5 fruit fly cellular contexts compared by ENCODE assay signal in genomic region chr3L:15537916-15538581, dm6.
TF ChIP-seq lines count a peak whose summit lies in the region.

No protein-coding gene starts in this region.

TF ChIP-seq in whole organism, adult, 20 proteins besides CTCF, POLR2A, EP300 and RAD21 (continued from another document):
- no peak for TF ChIP-seq cnc (optimal IDR thresholded peaks at IDR 0.05; lab: Kevin White, UChicago)
- TF ChIP-seq ovo (GFP tag; optimal IDR thresholded peaks at IDR 0.05; lab: Kevin White, UChicago), result no peak

TF ChIP-seq in whole organism, embryonic, 481 proteins besides CTCF, POLR2A, EP300 and RAD21 (continued from another document and continues in another):
- peak; percentile 31 for TF ChIP-seq Deaf1 (tag; optimal IDR thresholded peaks at IDR 0.05; lab: Kevin White, UChicago)
- no peak for TF ChIP-seq Doc3 (GFP tag; IDR thresholded peaks at IDR 0.05; lab: Robert Waterston, UW; ENCODE audit: partially characterized antibody)
- TF ChIP-seq ATbp (GFP tag; optimal IDR thresholded peaks at IDR 0.05; lab: Kevin White, UChicago), result peak; percentile 54
- TF ChIP-seq CG42726 (GFP tag; IDR thresholded peaks at IDR 0.05; lab: Robert Waterston, UW; ENCODE audit: partially characterized antibody), result no peak
- TF ChIP-seq gem (tag; optimal IDR thresholded peaks at IDR 0.05; lab: Kevin White, UChicago), result peak; percentile 89
- TF ChIP-seq CG11560 (tag; IDR thresholded peaks at IDR 0.05; lab: Robert Waterston, UW), result no peak
- peak; percentile 32 for TF ChIP-seq NfI (GFP tag; optimal IDR thresholded peaks at IDR 0.05; lab: Kevin White, UChicago)
- no peak for TF ChIP-seq CG7987 (GFP tag; optimal IDR thresholded peaks at IDR 0.05; lab: Kevin White, UChicago)
- peak; percentile 28 for TF ChIP-seq CG10147 (GFP tag; optimal IDR thresholded peaks at IDR 0.05; lab: Kevin White, UChicago)
- TF ChIP-seq CG4404 (GFP tag; IDR thresholded peaks at IDR 0.05; lab: Robert Waterston, UW), result peak; percentile 50
- no peak for TF ChIP-seq CG10321 (GFP tag; IDR thresholded peaks at IDR 0.05; lab: Robert Waterston, UW)
- peak in 1 of 2 experiments; percentile 77 for TF ChIP-seq tll (GFP tag; optimal IDR thresholded peaks at IDR 0.05; lab: Kevin White, UChicago)
- peak; percentile 42 for TF ChIP-seq Med (GFP tag; lab: Kevin White, UChicago)
- TF ChIP-seq vvl (GFP tag; IDR thresholded peaks at IDR 0.05; lab: Robert Waterston, UW), result peak; percentile 35
- peak; percentile 5 for TF ChIP-seq CG17568 (GFP tag; optimal IDR thresholded peaks at IDR 0.05; lab: Kevin White, UChicago)
- TF ChIP-seq CG9727 (GFP tag; optimal IDR thresholded peaks at IDR 0.05; lab: Kevin White, UChicago), result peak; percentile 89
- TF ChIP-seq CG6683 (GFP tag; optimal IDR thresholded peaks at IDR 0.05; lab: Kevin White, UChicago), result peak; percentile 6
- TF ChIP-seq CG8089 (GFP tag; optimal IDR thresholded peaks at IDR 0.05; lab: Kevin White, UChicago), result no peak
- TF ChIP-seq hth (optimal IDR thresholded peaks at IDR 0.05; lab: Kevin White, UChicago), result no peak
- TF ChIP-seq stc (GFP tag; IDR thresholded peaks at IDR 0.05; lab: Robert Waterston, UW), result peak; percentile 62
- peak; percentile 33 for TF ChIP-seq tap (tag; optimal IDR thresholded peaks at IDR 0.05; lab: Kevin White, UChicago)
- peak; percentile 78 for TF ChIP-seq grau (tag; optimal IDR thresholded peaks at IDR 0.05; lab: Kevin White, UChicago)
- no peak for TF ChIP-seq CkIIα-i1 (GFP tag; IDR thresholded peaks at IDR 0.05; lab: Robert Waterston, UW)
- peak; percentile 8 for TF ChIP-seq crc (GFP tag; optimal IDR thresholded peaks at IDR 0.05; lab: Kevin White, UChicago)
- TF ChIP-seq CG4424 (GFP tag; optimal IDR thresholded peaks at IDR 0.05; lab: Kevin White, UChicago), result peak; percentile 77
- TF ChIP-seq Meics (GFP tag; optimal IDR thresholded peaks at IDR 0.05; lab: Kevin White, UChicago), result peak; percentile 66
- peak; percentile 58 for TF ChIP-seq nerfin-1 (tag; optimal IDR thresholded peaks at IDR 0.05; lab: Kevin White, UChicago)
- TF ChIP-seq Ptx1 (GFP tag; IDR thresholded peaks at IDR 0.05; lab: Robert Waterston, UW), result peak; percentile 73
- TF ChIP-seq CG12391 (tag; optimal IDR thresholded peaks at IDR 0.05; lab: Kevin White, UChicago), result peak; percentile 81
- no peak for TF ChIP-seq CG3847 (GFP tag; IDR thresholded peaks at IDR 0.05; lab: Robert Waterston, UW)
- no peak for TF ChIP-seq Bgb (GFP tag; IDR thresholded peaks at IDR 0.05; lab: Robert Waterston, UW; ENCODE audit: partially characterized antibody)
- peak; percentile 61 for TF ChIP-seq tgo (GFP tag; IDR thresholded peaks at IDR 0.05; lab: Robert Waterston, UW)
- TF ChIP-seq org-1 (GFP tag; optimal IDR thresholded peaks at IDR 0.05; lab: Kevin White, UChicago), result peak; percentile 66

TF ChIP-seq in whole organism, prepupa, 60 proteins besides CTCF, POLR2A, EP300 and RAD21 (continued from another document and continues in another):
- TF ChIP-seq Sox15 (GFP tag; optimal IDR thresholded peaks at IDR 0.05; lab: Kevin White, UChicago) (peak; percentile 35), CG4318 (GFP tag; optimal IDR thresholded peaks at IDR 0.05; lab: Kevin White, UChicago) (peak; percentile 71), fd59A (GFP tag; optimal IDR thresholded peaks at IDR 0.05; lab: Kevin White, UChicago) (peak; percentile 27), Sox102F (GFP tag; optimal IDR thresholded peaks at IDR 0.05; lab: Kevin White, UChicago) (peak; percentile 31), topi (GFP tag; optimal IDR thresholded peaks at IDR 0.05; lab: Kevin White, UChicago) (peak; percentile 49), lz (GFP tag; optimal IDR thresholded peaks at IDR 0.05; lab: Kevin White, UChicago) (peak; percentile 51), Eip75B (GFP tag; optimal IDR thresholded peaks at IDR 0.05; lab: Kevin White, UChicago) (peak; percentile 63), CG10669 (GFP tag; optimal IDR thresholded peaks at IDR 0.05; lab: Kevin White, UChicago) (peak; percentile 57), Eip78C (GFP tag; lab: Kevin White, UChicago) (peak; percentile 93), fkh (GFP tag; optimal IDR thresholded peaks at IDR 0.05; lab: Kevin White, UChicago) (no peak), Smox (GFP tag; optimal IDR thresholded peaks at IDR 0.05; lab: Kevin White, UChicago) (peak; percentile 55), Lpt (GFP tag; optimal IDR thresholded peaks at IDR 0.05; lab: Kevin White, UChicago) (peak; percentile 66), CG34406 (GFP tag; optimal IDR thresholded peaks at IDR 0.05; lab: Kevin White, UChicago) (peak; percentile 48), OdsH (GFP tag; optimal IDR thresholded peaks at IDR 0.05; lab: Kevin White, UChicago) (peak; percentile 73), Sox14 (GFP tag; optimal IDR thresholded peaks at IDR 0.05; lab: Kevin White, UChicago) (peak; percentile 71), svp (GFP tag; lab: Kevin White, UChicago) (peak; percentile 88), spab (GFP tag; optimal IDR thresholded peaks at IDR 0.05; lab: Kevin White, UChicago) (peak; percentile 60), CG8632 (GFP tag; optimal IDR thresholded peaks at IDR 0.05; lab: Kevin White, UChicago) (peak; percentile 29), CG3919 (GFP tag; optimal IDR thresholded peaks at IDR 0.05; lab: Kevin White, UChicago) (peak; percentile 45), vri (GFP tag; optimal IDR thresholded peaks at IDR 0.05; lab: Kevin White, UChicago) (no peak), CG6276 (GFP tag; optimal IDR thresholded peaks at IDR 0.05; lab: Kevin White, UChicago) (peak; percentile 79), CG10631 (GFP tag; optimal IDR thresholded peaks at IDR 0.05; lab: Kevin White, UChicago) (peak; percentile 70), CG3032 (tag; optimal IDR thresholded peaks at IDR 0.05; lab: Kevin White, UChicago) (peak; percentile 56), pdm3 (GFP tag; optimal IDR thresholded peaks at IDR 0.05; lab: Kevin White, UChicago) (peak; percentile 68), CG8319 (GFP tag; optimal IDR thresholded peaks at IDR 0.05; lab: Kevin White, UChicago) (peak; percentile 21), CG8119 (GFP tag; IDR thresholded peaks at IDR 0.05; lab: Robert Waterston, UW) (peak; percentile 58; the same call in 2 of the 3 replicates), Ets21C (GFP tag; optimal IDR thresholded peaks at IDR 0.05; lab: Kevin White, UChicago) (no peak), Ets96B (tag; optimal IDR thresholded peaks at IDR 0.05; lab: Kevin White, UChicago) (peak; percentile 62), CG31627 (GFP tag; optimal IDR thresholded peaks at IDR 0.05; lab: Kevin White, UChicago) (peak; percentile 37), CG15336 (GFP tag; IDR thresholded peaks at IDR 0.05; lab: Robert Waterston, UW) (peak; percentile 79), dsx (GFP tag; optimal IDR thresholded peaks at IDR 0.05; lab: Kevin White, UChicago; ENCODE audit: poor library complexity, severe bottlenecking) (peak; percentile 51), ss (GFP tag; optimal IDR thresholded peaks at IDR 0.05; lab: Kevin White, UChicago) (peak; percentile 36 to 67), achi (GFP tag; optimal IDR thresholded peaks at IDR 0.05; lab: Kevin White, UChicago) (peak; percentile 76), Hr38 (GFP tag; optimal IDR thresholded peaks at IDR 0.05; lab: Kevin White, UChicago) (no peak)

TF ChIP-seq in whole organism, pupa, 21 proteins besides CTCF, POLR2A, EP300 and RAD21 (continued from another document):
- TF ChIP-seq CG32121 (GFP tag; IDR thresholded peaks at IDR 0.05; lab: Robert Waterston, UW), result peak; percentile 75

TF ChIP-seq in whole organism, wandering third instar larva, 38 proteins besides CTCF, POLR2A, EP300 and RAD21 (continued from another document):
- TF ChIP-seq sage (GFP tag; optimal IDR thresholded peaks at IDR 0.05; lab: Kevin White, UChicago) (no peak), lola (GFP tag; optimal IDR thresholded peaks at IDR 0.05; lab: Kevin White, UChicago) (no peak), CG9705 (GFP tag; optimal IDR thresholded peaks at IDR 0.05; lab: Kevin White, UChicago) (no peak), Abd-B (GFP tag; optimal IDR thresholded peaks at IDR 0.05; lab: Kevin White, UChicago) (no peak), tai (GFP tag; optimal IDR thresholded peaks at IDR 0.05; lab: Kevin White, UChicago) (no peak), Dfd (GFP tag; optimal IDR thresholded peaks at IDR 0.05; lab: Kevin White, UChicago) (no peak), Hr83 (GFP tag; optimal IDR thresholded peaks at IDR 0.05; lab: Kevin White, UChicago; ENCODE audit: poor library complexity, severe bottlenecking) (no peak), br (GFP tag; optimal IDR thresholded peaks at IDR 0.05; lab: Kevin White, UChicago) (peak; percentile 24), Hr78 (GFP tag; optimal IDR thresholded peaks at IDR 0.05; lab: Kevin White, UChicago) (no peak), GATAd (GFP tag; optimal IDR thresholded peaks at IDR 0.05; lab: Kevin White, UChicago) (no peak), Rel (GFP tag; optimal IDR thresholded peaks at IDR 0.05; lab: Kevin White, UChicago) (no peak), Rel (tag; optimal IDR thresholded peaks at IDR 0.05; lab: Kevin White, UChicago) (peak; percentile 25), Mio (GFP tag; optimal IDR thresholded peaks at IDR 0.05; lab: Kevin White, UChicago) (no peak), CrebA (GFP tag; optimal IDR thresholded peaks at IDR 0.05; lab: Kevin White, UChicago; ENCODE audit: borderline replicate concordance) (no peak), h (GFP tag; optimal IDR thresholded peaks at IDR 0.05; lab: Kevin White, UChicago) (peak; percentile 68), HLH106 (tag; optimal IDR thresholded peaks at IDR 0.05; lab: Kevin White, UChicago) (no peak)
